Fruit fly (Drosophila melanogaster): Measurements from ENCODE around the gene kl-3.
"Not testable (repeated sequence)": the region's sequence is repeated elsewhere in the genome, so short reads cannot be mapped to it uniquely, and the experiment has no call there.

kl-3 gene

DNA sequence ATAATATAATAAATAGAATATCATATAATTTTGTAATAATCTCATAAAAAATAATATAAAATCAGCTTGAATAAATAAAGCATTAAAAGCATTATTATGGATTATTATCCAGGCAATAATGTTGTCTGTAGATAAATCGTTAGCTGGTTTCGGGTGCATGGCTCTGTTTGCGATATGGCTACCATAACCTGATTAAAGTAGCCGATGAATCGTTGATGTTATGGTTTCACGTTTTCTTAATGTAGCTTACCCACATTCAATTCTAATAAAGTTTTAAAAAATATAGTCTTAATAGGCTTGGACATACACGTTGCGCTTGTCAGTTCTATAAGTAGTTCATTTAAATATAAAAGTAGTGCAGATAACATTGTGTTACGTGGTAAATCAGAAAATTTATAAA is at the start of gene kl-3:
Gene kl-3 (plus strand): TSS at position 301 of the 400 bp plus-strand sequence.
- not testable (repeated sequence) for TF ChIP-seq cic, toe, bab1 (GFP tag; optimal IDR thresholded peaks at IDR 0.05)

dm6 chrY:572788-573187 is 236.6 kb downstream of the kl-3 start, which contains the start of gene kl-2:
TSS of gene kl-2 (plus strand) at chrY:573088.
- TF ChIP-seq Hr96 (GFP tag; optimal IDR thresholded peaks at IDR 0.05) (no peak), cnc (optimal IDR thresholded peaks at IDR 0.05) (no peak), Clk (GFP tag; optimal IDR thresholded peaks at IDR 0.05) (no peak), CG33017 (tag; optimal IDR thresholded peaks at IDR 0.05) (no peak), CG14711 (tag; optimal IDR thresholded peaks at IDR 0.05) (no peak), CG5204 (GFP tag; optimal IDR thresholded peaks at IDR 0.05) (no peak), CG7045 (GFP tag; optimal IDR thresholded peaks at IDR 0.05) (no peak), kay (GFP tag; ENCODE audit: borderline replicate concordance) (no peak), toe (GFP tag; optimal IDR thresholded peaks at IDR 0.05) (no peak), ovo (GFP tag; optimal IDR thresholded peaks at IDR 0.05) (no peak), bab1 (GFP tag; optimal IDR thresholded peaks at IDR 0.05) (no peak), Mnt (GFP tag; optimal IDR thresholded peaks at IDR 0.05) (no peak), tj (GFP tag; optimal IDR thresholded peaks at IDR 0.05) (no peak), Crg-1 (GFP tag; optimal IDR thresholded peaks at IDR 0.05) (no peak), CG11617 (GFP tag; optimal IDR thresholded peaks at IDR 0.05) (no peak), CG12768 (GFP tag; optimal IDR thresholded peaks at IDR 0.05) (no peak), CG7101 (tag; optimal IDR thresholded peaks at IDR 0.05) (no peak), pad (GFP tag; optimal IDR thresholded peaks at IDR 0.05) (no peak)

Measured in whole organism, adult.